Worm (Caenorhabditis elegans): ENCODE results near the gene lin-9.

DNA sequence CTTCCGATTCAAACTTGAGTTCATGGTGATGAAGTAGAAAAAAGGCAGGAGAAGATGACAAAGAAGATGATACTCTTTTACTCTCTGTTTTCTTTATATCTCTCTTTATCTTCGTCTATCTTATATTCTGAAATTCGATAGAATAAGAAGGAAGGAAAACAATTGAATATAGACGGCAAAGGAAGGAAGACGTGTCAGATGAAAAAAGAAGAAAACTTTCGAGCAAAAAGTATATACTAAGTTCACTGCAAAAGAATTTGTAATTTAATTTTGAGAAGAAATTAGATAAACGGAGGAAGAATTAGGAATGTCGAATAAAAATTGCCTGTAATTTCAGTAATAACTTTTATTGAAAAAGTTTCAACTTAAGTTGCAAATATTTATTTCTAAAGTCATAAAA is 26.9 kb downstream of the lin-9 start, which contains the start of gene K01F9.2:
- TF ChIP-seq lin-39 (tag; optimal IDR thresholded peaks at IDR 0.05) (no peak), unc-62 (GFP tag; optimal IDR thresholded peaks at IDR 0.05) (no peak), C04F5.9 (tag; optimal IDR thresholded peaks at IDR 0.05) (no peak)
